Worm (Caenorhabditis elegans) whole organism, mixed stage, embryonic: ENCODE results near the gene T04F3.3.

Experiments used
- blmp-1 ChIP-seq: fragments of 150-350 bp; optimal IDR thresholded peaks from 2 replicates; lab custom pipeline; 2014; ENCODE audit warnings: missing biosample characterization, missing genetic modification characterization
- elt-1 ChIP-seq: sonication (generic microtip); optimal IDR thresholded peaks from 2 replicates; lab custom pipeline; 2017; ENCODE audit warnings: missing genetic modification characterization, mild to moderate bottlenecking, missing compliant biosample characterization, antibody characterized with exemption, moderate library complexity, borderline replicate concordance; ENCODE audit not compliant: insufficient read depth
- elt-3 ChIP-seq: fragments of 150-350 bp; optimal IDR thresholded peaks from 2 replicates; lab custom pipeline; 2014; ENCODE audit warnings: missing biosample characterization, missing genetic modification characterization
- lin-32 ChIP-seq: fragments of 200-800 bp; sonication (Bioruptor generic); optimal IDR thresholded peaks from 2 replicates; lab custom pipeline; 2018; ENCODE audit warnings: mild to moderate bottlenecking, missing genetic modification characterization, missing compliant biosample characterization
- nhr-12 ChIP-seq: fragments of 150-350 bp; optimal IDR thresholded peaks from 2 replicates; lab custom pipeline; 2014; ENCODE audit warnings: missing biosample characterization, missing genetic modification characterization
- nhr-76 ChIP-seq: sonication (generic microtip); optimal IDR thresholded peaks from 2 replicates; lab custom pipeline; 2017; ENCODE audit warnings: missing biosample characterization, missing genetic modification characterization
- pha-4 ChIP-seq: fragments of 150-350 bp; optimal IDR thresholded peaks from 2 replicates; lab custom pipeline; 2018; ENCODE audit warnings: missing biosample characterization, missing genetic modification reagents, missing genetic modification characterization
- tbx-8 ChIP-seq: fragments of 200-800 bp; sonication (Bioruptor generic); optimal IDR thresholded peaks from 2 replicates; lab custom pipeline; 2018; ENCODE audit warnings: mild to moderate bottlenecking, missing genetic modification characterization, moderate library complexity, missing compliant biosample characterization
- unc-39 ChIP-seq: fragments of 150-350 bp; optimal IDR thresholded peaks from 2 replicates; lab custom pipeline; 2014; ENCODE audit warnings: missing biosample characterization, missing genetic modification characterization
- unc-62 ChIP-seq: fragments of 150-350 bp; optimal IDR thresholded peaks from 2 replicates; lab custom pipeline; 2014; ENCODE audit warnings: missing biosample characterization, missing genetic modification reagents, missing genetic modification characterization

ce11 chrV:11776538-11776937, 17.8 kb downstream of the T04F3.3 start, which contains the start of gene F55A11.6:
- TF ChIP-seq blmp-1 (tag; lab: Kevin White, UChicago) = no peak
- TF ChIP-seq unc-62 = no peak
- TF ChIP-seq unc-39 = no peak
- TF ChIP-seq nhr-76 (tag; lab: Kevin White, UChicago) = no peak
- TF ChIP-seq elt-1 (tag; lab: Kevin White, UChicago) = no peak
- TF ChIP-seq pha-4 (tag; lab: Kevin White, UChicago) = no peak
- no peak for TF ChIP-seq elt-3 (tag; lab: Kevin White, UChicago)
- no peak for TF ChIP-seq nhr-12 (tag; lab: Kevin White, UChicago)
- TF ChIP-seq tbx-8 (GFP tag; lab: Kevin White, UChicago) = no peak
- no peak for TF ChIP-seq lin-32 (GFP tag; lab: Kevin White, UChicago)
